Worm (Caenorhabditis elegans) whole organism, L4/young adult: ENCODE data around the gene cng-1.

Source experiments
- W03F9.2 ChIP-seq: fragments of 150-350 bp; optimal IDR thresholded peaks from 2 replicates; lab custom pipeline; 2014; ENCODE audit warnings: missing biosample characterization, missing genetic modification characterization
- him-1 ChIP-seq: sonication (generic microtip); optimal IDR thresholded peaks from 2 replicates; lab custom pipeline; 2016; ENCODE audit warnings: missing genotype, missing genetic modification reagents, missing genetic modification characterization, missing compliant biosample characterization

DNA sequence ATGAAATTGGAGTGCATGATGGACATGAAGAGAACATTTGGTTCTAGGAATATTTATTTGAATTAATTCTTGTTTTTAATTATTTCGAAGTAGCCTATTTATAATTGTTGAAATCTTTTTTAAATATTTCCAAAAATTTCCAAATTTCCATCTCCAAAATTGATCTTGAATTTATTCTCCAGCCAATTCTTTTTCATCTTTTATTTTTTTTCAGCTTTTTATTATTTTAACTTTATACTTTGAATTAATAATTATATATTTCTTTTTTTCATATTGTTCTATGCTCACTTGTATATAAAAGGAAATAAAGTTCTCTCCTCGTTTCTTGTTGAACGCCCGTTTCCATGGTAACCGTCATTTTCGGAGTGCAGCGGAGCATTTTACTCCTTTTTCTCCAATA is 51.3 kb downstream of the cng-1 start, which contains the start of gene xbx-1:
- no peak for TF ChIP-seq him-1
- TF ChIP-seq W03F9.2 = no peak
